Worm (Caenorhabditis elegans): ENCODE measurements around the gene C25D7.16.

Gene C25D7.16

ce11 chrV:15012542-15013301 is 43.3 kb upstream of the C25D7.16 start (continued):
- TF ChIP-seq F13H6.1 (tag; optimal IDR thresholded peaks at IDR 0.05) (peak; percentile 24), ZK546.5 (tag; optimal IDR thresholded peaks at IDR 0.05) (no peak), elt-3 (tag; optimal IDR thresholded peaks at IDR 0.05) (no peak), alr-1 (tag; optimal IDR thresholded peaks at IDR 0.05) (no peak), unc-55 (GFP tag; optimal IDR thresholded peaks at IDR 0.05) (peak; percentile 8), mbf-1 (tag; optimal IDR thresholded peaks at IDR 0.05) (no peak), ceh-82 (tag; optimal IDR thresholded peaks at IDR 0.05) (no peak), nhr-10 (tag; optimal IDR thresholded peaks at IDR 0.05) (no peak)

DNA sequence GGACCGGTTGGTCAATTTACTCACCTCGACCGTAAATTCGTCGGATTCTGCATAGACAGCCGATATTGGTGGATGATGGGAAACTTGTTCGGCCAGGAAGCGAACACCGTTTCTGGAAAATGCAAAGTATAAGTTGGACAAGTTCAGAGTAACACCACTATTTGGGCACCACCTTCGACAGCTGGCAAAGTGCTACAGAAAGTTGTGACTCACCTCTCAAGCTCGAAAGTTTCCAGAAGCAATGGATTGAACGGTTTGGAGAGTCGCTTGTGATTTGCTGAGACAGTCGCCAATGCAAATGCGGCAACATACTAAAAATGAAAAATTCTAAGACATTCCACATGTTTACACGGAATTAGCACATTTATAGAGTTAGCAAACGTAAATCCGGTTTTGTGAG is 42.6 kb upstream of the C25D7.16 start:
- TF ChIP-seq nhr-21 (tag; optimal IDR thresholded peaks at IDR 0.05) (no peak), crh-2 (tag; optimal IDR thresholded peaks at IDR 0.05) (no peak), F13H6.1 (tag; optimal IDR thresholded peaks at IDR 0.05) (no peak), gmeb-1 (tag; optimal IDR thresholded peaks at IDR 0.05) (no peak)

ce11 chrV:15014164-15014563 is 41.8 kb upstream of the C25D7.16 start, which contains the start of gene obr-2:
Gene obr-2 (minus strand): TSS chrV:15014264.
- no peak for TF ChIP-seq lin-11 (tag; optimal IDR thresholded peaks at IDR 0.05)
- no peak for TF ChIP-seq unc-55 (GFP tag; optimal IDR thresholded peaks at IDR 0.05)
- no peak for TF ChIP-seq ceh-16 (tag; optimal IDR thresholded peaks at IDR 0.05)
- no peak for TF ChIP-seq fos-1 (tag; optimal IDR thresholded peaks at IDR 0.05)
- TF ChIP-seq F13H6.1 (tag; optimal IDR thresholded peaks at IDR 0.05): no peak
- TF ChIP-seq sma-3 (GFP tag; optimal IDR thresholded peaks at IDR 0.05): no peak
- TF ChIP-seq ZK546.5 (tag; optimal IDR thresholded peaks at IDR 0.05): no peak
- no peak for TF ChIP-seq sma-9 (GFP tag; optimal IDR thresholded peaks at IDR 0.05)
- TF ChIP-seq sma-9 (tag; optimal IDR thresholded peaks at IDR 0.05): no peak
- TF ChIP-seq nhr-12 (tag; optimal IDR thresholded peaks at IDR 0.05): no peak
- no peak for TF ChIP-seq nhr-6 (tag; optimal IDR thresholded peaks at IDR 0.05)
- no peak for TF ChIP-seq lin-13 (GFP tag; optimal IDR thresholded peaks at IDR 0.05)
- no peak for TF ChIP-seq blmp-1 (tag; optimal IDR thresholded peaks at IDR 0.05; ENCODE audit: insufficient read depth)

ce11 chrV:15015799-15016198 is 40.2 kb upstream of the C25D7.16 start:
- TF ChIP-seq sma-9 (GFP tag; optimal IDR thresholded peaks at IDR 0.05) (peak; percentile 33), sma-9 (tag; optimal IDR thresholded peaks at IDR 0.05) (no peak), skn-1 (tag; optimal IDR thresholded peaks at IDR 0.05) (no peak)

- peak; percentile 4 for TF ChIP-seq F13H6.1 (tag; optimal IDR thresholded peaks at IDR 0.05)
- TF ChIP-seq sem-4 (tag; optimal IDR thresholded peaks at IDR 0.05): no peak
- TF ChIP-seq alr-1 (tag; optimal IDR thresholded peaks at IDR 0.05): no peak
- no peak for TF ChIP-seq egl-27 (tag; optimal IDR thresholded peaks at IDR 0.05)
- no peak for TF ChIP-seq crh-2 (tag; optimal IDR thresholded peaks at IDR 0.05)
- TF ChIP-seq Y55F3AM.14 (GFP tag; optimal IDR thresholded peaks at IDR 0.05): no peak
- no peak for TF ChIP-seq unc-55 (GFP tag; optimal IDR thresholded peaks at IDR 0.05)
- TF ChIP-seq snpc-4 (tag; optimal IDR thresholded peaks at IDR 0.05): no peak
- TF ChIP-seq nhr-129 (tag; optimal IDR thresholded peaks at IDR 0.05): peak; percentile 31
Observed at ce11 chrV:15016795-15017429, 39.1 kb upstream of the C25D7.16 start.

ce11 chrV:15020229-15020628 is 35.7 kb upstream of the C25D7.16 start, which contains the start of gene F14H8.2:
Gene F14H8.2 (minus strand): TSS chrV:15020329.
- TF ChIP-seq F13H6.1 (tag; optimal IDR thresholded peaks at IDR 0.05) (no peak), ama-1 (optimal IDR thresholded peaks at IDR 0.05) (no peak), blmp-1 (tag; optimal IDR thresholded peaks at IDR 0.05; ENCODE audit: insufficient read depth) (no peak), zag-1 (tag; optimal IDR thresholded peaks at IDR 0.05) (no peak), mbf-1 (tag; optimal IDR thresholded peaks at IDR 0.05) (no peak), mab-5 (tag; optimal IDR thresholded peaks at IDR 0.05) (no peak), ceh-82 (tag; optimal IDR thresholded peaks at IDR 0.05) (no peak), nhr-11 (tag; optimal IDR thresholded peaks at IDR 0.05) (no peak), fos-1 (tag; optimal IDR thresholded peaks at IDR 0.05) (no peak), nhr-12 (tag; optimal IDR thresholded peaks at IDR 0.05) (no peak), ZK546.5 (tag; optimal IDR thresholded peaks at IDR 0.05) (no peak), dmd-4 (tag; optimal IDR thresholded peaks at IDR 0.05) (no peak), lin-39 (tag; optimal IDR thresholded peaks at IDR 0.05) (no peak), Y55F3AM.14 (GFP tag; optimal IDR thresholded peaks at IDR 0.05) (no peak), nhr-23 (tag; optimal IDR thresholded peaks at IDR 0.05) (no peak)
